Worm (Caenorhabditis elegans) whole organism, young adult: ENCODE data around the gene F26A1.19.

Experiments
- athp-1 ChIP-seq: sonication (generic microtip); optimal IDR thresholded peaks from 2 replicates; lab custom pipeline; 2017; ENCODE audit warnings: mild to moderate bottlenecking, missing genetic modification characterization, missing compliant biosample characterization
- lsy-27 ChIP-seq: sonication (generic microtip); optimal IDR thresholded peaks from 2 replicates; lab custom pipeline; 2017; ENCODE audit warnings: missing genetic modification characterization, mild to moderate bottlenecking, missing compliant biosample characterization, antibody characterized with exemption, missing genotype, borderline replicate concordance; ENCODE audit not compliant: insufficient read depth
- madf-3 ChIP-seq: fragments of 200-800 bp; sonication (Bioruptor generic); IDR thresholded peaks from 2 replicates; pipeline ENCODE4 v1.3.6; 2022; ENCODE audit warnings: missing genetic modification reagents, missing genetic modification characterization, missing compliant biosample characterization
- snpc-4 ChIP-seq, 5 experiments: fragments of 150-350 bp in 1 of 5; sonication (generic microtip) in 4 of 5; optimal IDR thresholded peaks; 2 replicates each; lab custom pipeline; 2014 to 2018; ENCODE audit warnings: missing genetic modification characterization in 5 of 5, missing biosample characterization in 3 of 5, antibody characterized with exemption in 2 of 5, mild to moderate bottlenecking in 2 of 5, missing compliant biosample characterization in 2 of 5, missing genotype in 2 of 5, moderate library complexity in 2 of 5, missing genetic modification reagents in 1 of 5
- tbx-9 ChIP-seq: sonication (generic microtip); optimal IDR thresholded peaks from 2 replicates; lab custom pipeline; 2016; ENCODE audit warnings: borderline replicate concordance, missing genetic modification characterization, inconsistent platforms, missing compliant biosample characterization
- unc-62 ChIP-seq: fragments of 150-350 bp; optimal IDR thresholded peaks from 2 replicates; lab custom pipeline; 2014; ENCODE audit warnings: missing biosample characterization, missing genetic modification reagents, missing genetic modification characterization
- zim-3 ChIP-seq: sonication (generic microtip); optimal IDR thresholded peaks from 2 replicates; lab custom pipeline; 2017; ENCODE audit warnings: mild to moderate bottlenecking, missing genetic modification characterization, moderate library complexity, missing compliant biosample characterization

- no peak for TF ChIP-seq unc-62 (GFP tag; lab: Kevin White, UChicago)
- no peak for TF ChIP-seq lsy-27 (tag; lab: Kevin White, UChicago)
- TF ChIP-seq madf-3 (GFP tag; lab: Robert Waterston, UW): no peak
- no peak for TF ChIP-seq zim-3 (tag; lab: Kevin White, UChicago)
- TF ChIP-seq athp-1 (tag; lab: Kevin White, UChicago): no peak
- no peak for TF ChIP-seq snpc-4 (GFP tag; optimal IDR thresholded peaks at IDR 0.05; lab: Kevin White, UChicago)
- TF ChIP-seq snpc-4 (tag; optimal IDR thresholded peaks at IDR 0.05; lab: Kevin White, UChicago): no peak
- no peak for TF ChIP-seq tbx-9 (tag; lab: Kevin White, UChicago)
These were observed 26.3 kb upstream of the F26A1.19 start, which contains the start of gene C38D4.7 for ce11 chrIII:4811195-4811594.
